Worm (Caenorhabditis elegans): Measurements from ENCODE around the gene asb-1.

- TF ChIP-seq him-1 (tag; optimal IDR thresholded peaks at IDR 0.05) (no peak), dao-5 (tag; optimal IDR thresholded peaks at IDR 0.05) (no peak)
Observed at ce11 chrIII:4581495-4581894, 14.1 kb downstream of the asb-1 start, which contains the start of gene F35G12.12.

Data from whole organism, L4/young adult.